Fruit fly (Drosophila melanogaster): Measurements from ENCODE around the gene LanA.
A peak's percentile ranks its signal among the peaks of the same experiment; 100 is the strongest.

DNA sequence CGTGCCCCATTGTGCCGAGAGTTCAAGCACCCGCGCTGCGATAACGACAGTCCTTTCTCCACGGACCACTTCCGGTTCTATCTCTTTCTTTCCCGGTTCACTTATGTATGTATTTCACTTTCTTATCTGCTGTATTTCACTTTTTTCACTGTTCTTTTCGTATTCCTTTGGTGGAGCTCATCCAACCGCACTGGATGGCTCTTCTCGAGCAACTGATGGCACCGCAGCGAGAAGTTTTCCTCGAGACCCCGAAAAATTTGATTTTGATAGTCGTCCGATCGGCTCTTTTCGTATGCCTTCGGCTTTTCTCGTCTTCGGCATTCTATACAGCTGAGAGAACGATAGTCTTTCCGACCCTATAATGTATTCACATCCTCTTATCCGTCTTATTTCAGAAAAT lies at the start of gene LanA:
- TF ChIP-seq CTCF (optimal IDR thresholded peaks at IDR 0.05) (peak in 1 of 2 experiments; percentile 11), CG8478 (optimal IDR thresholded peaks at IDR 0.05) (no peak)
